Fruit fly (Drosophila melanogaster) whole organism, prepupa: ENCODE measurements around the gene CG6231.

ENCODE experiments used
- Blimp-1 ChIP-seq: fragments of 200-800 bp; sonication (Bioruptor generic); optimal IDR thresholded peaks from 3 replicates; lab custom pipeline; 2017; ENCODE audit warnings: missing biosample characterization, missing genetic modification characterization, mild to moderate bottlenecking, moderate library complexity, missing genetic modification reagents
- CG10631 ChIP-seq: fragments of 200-800 bp; sonication (Bioruptor generic); optimal IDR thresholded peaks from 2 replicates; lab custom pipeline; 2016; ENCODE audit warnings: missing biosample characterization, missing genetic modification characterization
- CG10669 ChIP-seq: fragments of 200-800 bp; sonication (Bioruptor generic); optimal IDR thresholded peaks from 3 replicates; lab custom pipeline; 2018; ENCODE audit warnings: missing biosample characterization, mild to moderate bottlenecking, missing genetic modification characterization, moderate library complexity
- CG11902 ChIP-seq: fragments of 200-800 bp; sonication (Bioruptor generic); optimal IDR thresholded peaks from 3 replicates; lab custom pipeline; 2016; ENCODE audit warnings: missing biosample characterization, missing genetic modification characterization
- CG15336 ChIP-seq: fragments of 200-800 bp; sonication (Bioruptor generic); IDR thresholded peaks from 2 replicates; pipeline ENCODE4 v1.3.6; 2022; ENCODE audit warnings: missing biosample characterization, missing genetic modification characterization
- CG16779 ChIP-seq: fragments of 200-800 bp; sonication (Bioruptor generic); optimal IDR thresholded peaks from 3 replicates; lab custom pipeline; 2017; ENCODE audit warnings: missing biosample characterization, mild to moderate bottlenecking, missing genetic modification characterization
- CG3032 ChIP-seq: fragments of 200-800 bp; optimal IDR thresholded peaks from 2 replicates; lab custom pipeline; 2019; ENCODE audit warnings: missing biosample characterization, mild to moderate bottlenecking, missing genetic modification characterization, moderate library complexity
- CG31627 ChIP-seq: fragments of 200-800 bp; sonication (Bioruptor generic); optimal IDR thresholded peaks from 3 replicates; lab custom pipeline; 2016; ENCODE audit warnings: missing biosample characterization, missing genetic modification characterization
- CG32006 ChIP-seq: fragments of 200-800 bp; sonication (Bioruptor generic); optimal IDR thresholded peaks from 3 replicates; lab custom pipeline; 2017; ENCODE audit warnings: missing biosample characterization, mild to moderate bottlenecking, missing genetic modification characterization
- CG34406 ChIP-seq: fragments of 200-800 bp; sonication (Bioruptor generic); optimal IDR thresholded peaks from 3 replicates; lab custom pipeline; 2016; ENCODE audit warnings: missing biosample characterization, missing genetic modification characterization
- CG3919 ChIP-seq: fragments of 200-800 bp; sonication (Bioruptor generic); optimal IDR thresholded peaks from 3 replicates; lab custom pipeline; 2016; ENCODE audit warnings: missing biosample characterization, missing genetic modification characterization
- CG4318 ChIP-seq: fragments of 200-800 bp; sonication (Bioruptor generic); optimal IDR thresholded peaks from 3 replicates; lab custom pipeline; 2017; ENCODE audit warnings: missing biosample characterization, mild to moderate bottlenecking, missing genetic modification characterization
- CG6163 ChIP-seq: fragments of 200-800 bp; sonication (Bioruptor generic); IDR thresholded peaks from 3 replicates; pipeline ENCODE4 v1.3.6; 2022; ENCODE audit warnings: missing biosample characterization, missing genetic modification characterization
- CG6808 ChIP-seq: fragments of 200-800 bp; sonication (Bioruptor generic); optimal IDR thresholded peaks from 3 replicates; lab custom pipeline; 2017; ENCODE audit warnings: missing biosample characterization, missing genetic modification characterization, mild to moderate bottlenecking, moderate library complexity, missing genetic modification reagents
- CG6854 ChIP-seq: fragments of 200-800 bp; sonication (Bioruptor generic); optimal IDR thresholded peaks from 2 replicates; lab custom pipeline; 2017; ENCODE audit warnings: missing biosample characterization, mild to moderate bottlenecking, missing genetic modification characterization
- CG9139 ChIP-seq: fragments of 200-800 bp; sonication (Bioruptor generic); optimal IDR thresholded peaks from 3 replicates; lab custom pipeline; 2017; ENCODE audit warnings: missing biosample characterization, mild to moderate bottlenecking, missing genetic modification characterization
- Eip78C ChIP-seq: fragments of 200-800 bp; sonication (Bioruptor generic); peaks from one replicate; lab custom pipeline; 2016; ENCODE audit warnings: missing biosample characterization, missing genetic modification characterization
- Eip93F ChIP-seq: fragments of 200-800 bp; sonication (Bioruptor generic); optimal IDR thresholded peaks from 2 replicates; lab custom pipeline; 2016; ENCODE audit warnings: missing biosample characterization, mild to moderate bottlenecking, missing genetic modification characterization
- Ets96B ChIP-seq: fragments of 200-800 bp; optimal IDR thresholded peaks from 2 replicates; lab custom pipeline; 2019; ENCODE audit warnings: missing biosample characterization, mild to moderate bottlenecking, missing genetic modification characterization, moderate library complexity
- Hr38 ChIP-seq: sonication (Bioruptor generic); optimal IDR thresholded peaks from 2 replicates; lab custom pipeline; 2016; ENCODE audit warnings: missing biosample characterization, missing genetic modification characterization
- Hr39 ChIP-seq: fragments of 200-800 bp; sonication (Bioruptor generic); optimal IDR thresholded peaks from 2 replicates; lab custom pipeline; 2016; ENCODE audit warnings: missing biosample characterization, missing genetic modification characterization
- Hr4 ChIP-seq: fragments of 200-800 bp; sonication (Bioruptor generic); optimal IDR thresholded peaks from 3 replicates; lab custom pipeline; 2016; ENCODE audit warnings: missing biosample characterization, missing genetic modification characterization
- Lpt ChIP-seq: fragments of 200-800 bp; sonication (Bioruptor generic); optimal IDR thresholded peaks from 3 replicates; lab custom pipeline; 2016; ENCODE audit warnings: missing biosample characterization, missing genetic modification characterization
- Met ChIP-seq: fragments of 200-800 bp; sonication (Bioruptor generic); optimal IDR thresholded peaks from 3 replicates; lab custom pipeline; 2016; ENCODE audit warnings: missing biosample characterization, missing genetic modification characterization
- OdsH ChIP-seq: fragments of 200-800 bp; sonication (Bioruptor generic); optimal IDR thresholded peaks from 3 replicates; lab custom pipeline; 2016; ENCODE audit warnings: missing biosample characterization, missing genetic modification characterization
- Sox14 ChIP-seq: fragments of 200-800 bp; sonication (Bioruptor generic); optimal IDR thresholded peaks from 3 replicates; lab custom pipeline; 2016; ENCODE audit warnings: missing biosample characterization, missing genetic modification characterization
- achi ChIP-seq: fragments of 200-800 bp; sonication (Bioruptor generic); optimal IDR thresholded peaks from 3 replicates; lab custom pipeline; 2016; ENCODE audit warnings: missing biosample characterization, missing genetic modification characterization
- cyc ChIP-seq: fragments of 200-800 bp; sonication (Bioruptor generic); optimal IDR thresholded peaks from 3 replicates; lab custom pipeline; 2016; ENCODE audit warnings: missing biosample characterization, missing genetic modification characterization
- dac ChIP-seq: fragments of 200-800 bp; sonication (Bioruptor generic); optimal IDR thresholded peaks from 2 replicates; lab custom pipeline; 2017; ENCODE audit warnings: missing biosample characterization, mild to moderate bottlenecking, missing genetic modification characterization
- dsx ChIP-seq: fragments of 200-800 bp; optimal IDR thresholded peaks from 3 replicates; lab custom pipeline; 2019; ENCODE audit warnings: missing biosample characterization, mild to moderate bottlenecking, missing genetic modification characterization, moderate library complexity; ENCODE audit not compliant: poor library complexity, severe bottlenecking
- eg ChIP-seq: fragments of 200-800 bp; sonication (Bioruptor generic); IDR thresholded peaks from 3 replicates; pipeline ENCODE4 v1.3.6; 2022; ENCODE audit warnings: missing biosample characterization, missing genetic modification characterization
- esn ChIP-seq: fragments of 200-800 bp; sonication (Bioruptor generic); optimal IDR thresholded peaks from 2 replicates; lab custom pipeline; 2016; ENCODE audit warnings: missing biosample characterization, mild to moderate bottlenecking, missing genetic modification characterization, moderate library complexity
- fd59A ChIP-seq: fragments of 200-800 bp; sonication (Bioruptor generic); optimal IDR thresholded peaks from 2 replicates; lab custom pipeline; 2017; ENCODE audit warnings: missing biosample characterization, mild to moderate bottlenecking, missing genetic modification characterization, missing genetic modification reagents
- fkh ChIP-seq: fragments of 200-800 bp; sonication (Bioruptor generic); optimal IDR thresholded peaks from 3 replicates; lab custom pipeline; 2017; ENCODE audit warnings: missing biosample characterization, mild to moderate bottlenecking, missing genetic modification characterization, moderate library complexity
- lz ChIP-seq: fragments of 200-800 bp; sonication (Bioruptor generic); optimal IDR thresholded peaks from 3 replicates; lab custom pipeline; 2016; ENCODE audit warnings: missing biosample characterization, missing genetic modification characterization
- pdm3 ChIP-seq: fragments of 200-800 bp; sonication (Bioruptor generic); optimal IDR thresholded peaks from 3 replicates; lab custom pipeline; 2016; ENCODE audit warnings: missing biosample characterization, missing genetic modification characterization
- spab ChIP-seq: fragments of 200-800 bp; sonication (Bioruptor generic); optimal IDR thresholded peaks from 2 replicates; lab custom pipeline; 2017; ENCODE audit warnings: missing biosample characterization, mild to moderate bottlenecking, missing genetic modification characterization, missing genetic modification reagents
- ss ChIP-seq, 2 experiments: fragments of 200-800 bp; sonication (Bioruptor generic); optimal IDR thresholded peaks; 2 replicates in 1 of 2; 3 replicates in 1 of 2; lab custom pipeline; 2017 to 2018; ENCODE audit warnings: mild to moderate bottlenecking in 2 of 2, missing biosample characterization in 2 of 2, missing genetic modification characterization in 2 of 2, moderate library complexity in 1 of 2
- svp ChIP-seq: fragments of 200-800 bp; sonication (Bioruptor generic); peaks from one replicate; lab custom pipeline; 2016; ENCODE audit warnings: missing biosample characterization, missing genetic modification characterization
- topi ChIP-seq: fragments of 200-800 bp; sonication (Bioruptor generic); optimal IDR thresholded peaks from 3 replicates; lab custom pipeline; 2016; ENCODE audit warnings: missing biosample characterization, missing genetic modification characterization
- vri ChIP-seq: fragments of 200-800 bp; sonication (Bioruptor generic); optimal IDR thresholded peaks from 3 replicates; lab custom pipeline; 2016; ENCODE audit warnings: missing biosample characterization, mild to moderate bottlenecking, missing genetic modification characterization

The CG6231 gene

DNA sequence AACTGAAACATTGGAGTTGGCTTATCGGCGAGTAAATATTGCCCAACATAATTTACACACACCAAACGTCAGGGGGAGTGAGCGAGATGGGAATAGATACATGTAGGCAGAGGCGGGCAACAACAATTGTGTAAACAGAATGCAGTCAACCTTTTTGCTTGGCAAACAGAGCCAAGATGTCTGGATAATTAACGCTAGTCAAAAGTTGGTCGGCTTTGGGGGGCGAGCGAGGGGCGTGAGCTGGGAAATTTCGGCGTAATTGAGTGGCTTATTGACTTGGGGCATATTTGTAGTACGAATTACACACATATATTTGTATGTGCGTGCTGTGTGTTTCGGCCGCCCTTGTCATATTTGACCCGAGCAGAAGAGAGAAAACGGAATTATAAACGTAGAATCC lies 47.7 kb downstream of the CG6231 start (continued):
- TF ChIP-seq achi (no peak), CG3032 (tag; lab: Kevin White, UChicago) (no peak), CG9139 (no peak), CG3919 (peak; percentile 26), CG16779 (tag; lab: Kevin White, UChicago) (no peak), CG6163 (no peak; the same call in 2 of the 3 replicates), Eip93F (GFP tag; lab: Kevin White, UChicago) (no peak), CG6854 (GFP tag; lab: Kevin White, UChicago) (peak; percentile 4), fd59A (no peak), Eip78C (GFP tag; lab: Kevin White, UChicago) (no peak), fkh (GFP tag; lab: Kevin White, UChicago) (peak; percentile 99), pdm3 (GFP tag; lab: Kevin White, UChicago) (peak; percentile 4), CG10669 (GFP tag; lab: Kevin White, UChicago) (no peak), dac (GFP tag; lab: Kevin White, UChicago) (no peak), OdsH (GFP tag; lab: Kevin White, UChicago) (no peak), CG6808 (GFP tag; lab: Kevin White, UChicago) (peak; percentile 16), Sox14 (GFP tag; lab: Kevin White, UChicago) (no peak), Blimp-1 (GFP tag; lab: Kevin White, UChicago) (peak; percentile 21), eg (no peak), CG11902 (no peak), lz (no peak), CG4318 (GFP tag; lab: Kevin White, UChicago) (no peak), vri (peak; percentile 29), dsx (GFP tag; lab: Kevin White, UChicago) (no peak), Ets96B (tag; lab: Kevin White, UChicago) (no peak), spab (GFP tag; lab: Kevin White, UChicago) (peak; percentile 10), Met (peak; percentile 31), CG34406 (GFP tag; lab: Kevin White, UChicago) (peak; percentile 32), topi (GFP tag; lab: Kevin White, UChicago) (peak; percentile 18), Hr39 (GFP tag; lab: Kevin White, UChicago) (no peak), Lpt (GFP tag; lab: Kevin White, UChicago) (no peak), CG15336 (GFP tag; lab: Robert Waterston, UW) (no peak)

DNA sequence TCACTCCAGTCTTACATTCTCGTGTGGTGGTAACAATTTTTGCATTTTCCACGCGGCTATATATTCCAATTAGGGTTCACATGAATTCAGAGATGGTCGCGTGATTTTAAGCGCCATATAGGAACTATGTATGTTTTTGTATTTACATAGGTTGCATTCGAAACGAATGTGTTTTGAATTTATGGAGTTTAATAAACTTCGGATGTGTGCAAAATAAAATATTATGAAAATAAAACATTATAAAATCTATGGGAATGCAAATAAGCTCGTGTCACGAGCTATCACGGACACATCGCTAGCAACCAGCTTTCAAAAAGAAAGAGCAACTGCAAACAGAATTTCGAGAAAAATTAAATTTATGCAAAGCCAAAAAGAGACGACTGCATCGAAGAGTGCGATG lies 49.2 kb downstream of the CG6231 start:
- TF ChIP-seq cyc (GFP tag; lab: Kevin White, UChicago) (no peak), CG6163 (0 out of 3 replicates have a peak, but pooled peaks have one; percentile 20), Hr38 (no peak), fkh (GFP tag; lab: Kevin White, UChicago) (peak; percentile 12), esn (GFP tag; lab: Kevin White, UChicago) (peak; percentile 29), CG32006 (peak; percentile 13), CG3919 (no peak), CG10631 (GFP tag; lab: Kevin White, UChicago) (peak; percentile 10), CG15336 (GFP tag; lab: Robert Waterston, UW) (no peak), Eip78C (GFP tag; lab: Kevin White, UChicago) (peak; percentile 63), Hr4 (GFP tag; lab: Kevin White, UChicago) (peak; percentile 8), Sox14 (GFP tag; lab: Kevin White, UChicago) (no peak), CG31627 (no peak), ss (GFP tag; optimal IDR thresholded peaks at IDR 0.05; lab: Kevin White, UChicago) (peak in 1 of 2 experiments; percentile 8), svp (GFP tag; lab: Kevin White, UChicago) (peak; percentile 65), achi (no peak)
